Worm (Caenorhabditis elegans): ENCODE measurements around the gene Y48A5A.1.
A peak's percentile ranks its signal among the peaks of the same experiment; 100 is the strongest.

Y48A5A.1 gene

DNA sequence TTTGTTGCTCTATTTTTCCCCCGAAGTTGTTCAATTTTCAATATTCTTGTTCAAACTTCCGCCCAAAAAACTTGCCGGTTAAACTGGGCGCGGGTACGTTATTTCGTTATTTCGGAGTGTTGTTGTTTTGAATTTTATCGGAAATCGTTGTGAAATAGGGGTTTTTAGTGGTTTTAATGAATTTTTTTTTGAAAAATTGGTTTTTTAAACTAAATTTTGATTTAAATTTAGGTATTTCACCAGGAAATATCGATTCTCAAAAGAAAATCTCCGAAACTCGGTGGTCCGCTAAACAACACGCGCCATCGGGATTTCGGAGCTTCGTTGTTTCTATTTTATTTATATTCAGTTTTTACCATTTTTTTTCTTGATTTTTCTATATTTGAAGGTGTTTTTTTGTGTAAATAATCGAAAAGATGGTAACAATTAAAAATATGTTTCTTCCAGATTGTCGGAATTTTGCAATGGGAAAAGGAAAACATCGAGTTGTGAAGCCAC lies 12.1 kb upstream of the Y48A5A.1 start, which contains the start of gene F52C12.2 (continued):
- TF ChIP-seq blmp-1 (tag; optimal IDR thresholded peaks at IDR 0.05), result peak; percentile 36
- TF ChIP-seq nhr-85 (tag), result peak; percentile 83
- no peak for TF ChIP-seq hlh-17 (GFP tag; optimal IDR thresholded peaks at IDR 0.05; ENCODE audit: borderline replicate concordance)
- TF ChIP-seq dsc-1 (tag; optimal IDR thresholded peaks at IDR 0.05), result peak; percentile 84
- peak; percentile 49 for TF ChIP-seq sox-4 (tag; optimal IDR thresholded peaks at IDR 0.05)
- no peak for TF ChIP-seq efl-3 (GFP tag; optimal IDR thresholded peaks at IDR 0.05)
- peak; percentile 76 for TF ChIP-seq nhr-20 (tag; optimal IDR thresholded peaks at IDR 0.05)
- peak; percentile 63 for TF ChIP-seq fkh-8 (tag; optimal IDR thresholded peaks at IDR 0.05)
- TF ChIP-seq efl-1 (optimal IDR thresholded peaks at IDR 0.05), result peak; percentile 48 to 85
- peak; percentile 86 to 98 for TF ChIP-seq efl-1 (GFP tag; optimal IDR thresholded peaks at IDR 0.05 in 1 of 2)
- no peak for TF ChIP-seq ets-5 (GFP tag; IDR thresholded peaks at IDR 0.05)
- TF ChIP-seq aly-2 (tag; optimal IDR thresholded peaks at IDR 0.05), result peak; percentile 19
- peak; percentile 34 for TF ChIP-seq C16A3.4 (tag; optimal IDR thresholded peaks at IDR 0.05)
- TF ChIP-seq vab-15 (tag; optimal IDR thresholded peaks at IDR 0.05), result no peak
- TF ChIP-seq isw-1 (GFP tag; IDR thresholded peaks at IDR 0.05), result peak; percentile 65
- TF ChIP-seq ceh-82 (tag; optimal IDR thresholded peaks at IDR 0.05), result peak; percentile 47 to 52 (median 48)
- TF ChIP-seq tbx-2 (tag; optimal IDR thresholded peaks at IDR 0.05), result peak; percentile 80
- peak; percentile 80 for TF ChIP-seq nhr-90 (tag; optimal IDR thresholded peaks at IDR 0.05; ENCODE audit: poor library complexity)
- TF ChIP-seq nhr-76 (tag; optimal IDR thresholded peaks at IDR 0.05), result no peak
- no peak for TF ChIP-seq unc-62 (GFP tag; optimal IDR thresholded peaks at IDR 0.05)
- TF ChIP-seq Y116A8C.19 (tag; optimal IDR thresholded peaks at IDR 0.05; ENCODE audit: borderline replicate concordance), result no peak
- TF ChIP-seq ceh-88 (GFP tag; IDR thresholded peaks at IDR 0.05), result peak; percentile 47; the same call in 1 of the 2 replicates
- TF ChIP-seq elt-3 (tag; optimal IDR thresholded peaks at IDR 0.05), result peak in 1 of 6 experiments; percentile 22
- TF ChIP-seq lin-15B (tag; optimal IDR thresholded peaks at IDR 0.05), result peak; percentile 47
- TF ChIP-seq mef-2 (tag; optimal IDR thresholded peaks at IDR 0.05), result no peak
- no peak for TF ChIP-seq lin-14 (GFP tag; optimal IDR thresholded peaks at IDR 0.05)
- no peak for TF ChIP-seq pqm-1 (tag; optimal IDR thresholded peaks at IDR 0.05)
- TF ChIP-seq fkh-4 (tag; optimal IDR thresholded peaks at IDR 0.05; ENCODE audit: borderline replicate concordance), result no peak
- TF ChIP-seq alr-1 (tag; optimal IDR thresholded peaks at IDR 0.05; ENCODE audit: borderline replicate concordance), result no peak
- no peak for TF ChIP-seq jun-1 (tag; optimal IDR thresholded peaks at IDR 0.05)
- peak; percentile 23 for TF ChIP-seq elt-2 (tag; optimal IDR thresholded peaks at IDR 0.05)

- TF ChIP-seq egl-27 (tag; optimal IDR thresholded peaks at IDR 0.05), result no peak
- no peak for TF ChIP-seq isw-1 (GFP tag; IDR thresholded peaks at IDR 0.05)
- TF ChIP-seq fkh-4 (tag; optimal IDR thresholded peaks at IDR 0.05; ENCODE audit: borderline replicate concordance), result no peak
- TF ChIP-seq lin-15B (tag; optimal IDR thresholded peaks at IDR 0.05), result no peak
- no peak for TF ChIP-seq nhr-90 (tag; optimal IDR thresholded peaks at IDR 0.05; ENCODE audit: poor library complexity)
- no peak for TF ChIP-seq blmp-1 (tag; optimal IDR thresholded peaks at IDR 0.05)
- no peak for TF ChIP-seq egl-13 (tag; optimal IDR thresholded peaks at IDR 0.05)
- no peak for TF ChIP-seq ces-1 (GFP tag; optimal IDR thresholded peaks at IDR 0.05)
These were observed 8.9 kb upstream of the Y48A5A.1 start, which contains the start of gene F52C12.6 for ce11 chrIV:1956411-1956810. F52C12.6 (plus strand) TSS chrIV:1956711.

DNA sequence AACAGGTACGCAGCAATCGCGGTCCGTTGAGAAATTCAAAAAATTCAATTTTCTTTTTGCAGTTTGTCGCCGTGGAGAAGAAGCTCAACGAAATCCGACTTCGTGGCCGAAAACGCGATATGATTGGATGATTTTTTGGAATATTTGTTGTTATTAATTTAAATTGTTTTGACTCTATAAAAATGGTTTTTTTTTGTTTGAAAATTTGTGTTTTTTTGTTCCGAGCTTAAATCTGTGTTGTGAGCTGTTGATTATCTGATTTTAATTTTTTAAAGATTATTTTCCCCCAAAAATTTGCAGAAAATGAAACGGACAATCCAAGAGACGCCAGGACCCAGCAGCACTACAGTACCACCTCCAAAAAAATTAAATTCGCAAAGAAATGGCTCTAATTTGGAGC lies 5.7 kb upstream of the Y48A5A.1 start, which contains the start of gene tdpo-1:
Gene tdpo-1, plus strand, starts transcription at position 301 of the 400 bp plus-strand sequence.
- TF ChIP-seq nhr-85 (tag) (no peak), rnt-1 (tag; optimal IDR thresholded peaks at IDR 0.05) (no peak), F16B12.6 (tag; optimal IDR thresholded peaks at IDR 0.05) (no peak), C04F5.9 (tag; optimal IDR thresholded peaks at IDR 0.05) (no peak), grh-1 (GFP tag; IDR thresholded peaks at IDR 0.05) (no peak), ceh-90 (tag; optimal IDR thresholded peaks at IDR 0.05) (no peak), nhr-12 (tag; optimal IDR thresholded peaks at IDR 0.05) (no peak), hlh-4 (tag; optimal IDR thresholded peaks at IDR 0.05) (no peak), pqm-1 (tag; optimal IDR thresholded peaks at IDR 0.05) (no peak), tlp-1 (tag; optimal IDR thresholded peaks at IDR 0.05) (no peak), fkh-4 (tag; optimal IDR thresholded peaks at IDR 0.05; ENCODE audit: borderline replicate concordance) (no peak), fkh-10 (GFP tag; optimal IDR thresholded peaks at IDR 0.05) (no peak), unc-98 (GFP tag; IDR thresholded peaks at IDR 0.05) (no peak), egl-13 (tag; optimal IDR thresholded peaks at IDR 0.05) (no peak), C34B4.2 (tag; optimal IDR thresholded peaks at IDR 0.05) (no peak), nhr-84 (tag; optimal IDR thresholded peaks at IDR 0.05) (no peak), nhr-90 (tag; optimal IDR thresholded peaks at IDR 0.05; ENCODE audit: poor library complexity) (no peak), mdl-1 (tag; optimal IDR thresholded peaks at IDR 0.05) (no peak), unc-130 (tag; optimal IDR thresholded peaks at IDR 0.05) (no peak)

Measured in whole organism, L1 larva.